Fruit fly (Drosophila melanogaster) whole organism, embryonic: ENCODE data around the gene RhoBTB.

Experiments
- Ada2b ChIP-seq: fragments of 200-800 bp; sonication (Bioruptor generic); IDR thresholded peaks from 2 replicates; pipeline ENCODE4 v1.3.6; 2022; ENCODE audit warnings: missing biosample characterization, missing genetic modification characterization
- Atf3 ChIP-seq: fragments of 200-800 bp; sonication (Bioruptor generic); optimal IDR thresholded peaks from 3 replicates; lab custom pipeline; 2016; ENCODE audit warnings: missing biosample characterization, missing genetic modification characterization
- Bgb ChIP-seq: fragments of 200-800 bp; sonication (Bioruptor generic); IDR thresholded peaks from 2 replicates; pipeline ENCODE4 v1.3.6; 2022; ENCODE audit warnings: missing biosample characterization, missing genetic modification characterization; ENCODE audit not compliant: partially characterized antibody
- CG10267 ChIP-seq: fragments of 200-800 bp; sonication (Bioruptor generic); optimal IDR thresholded peaks from 2 replicates; lab custom pipeline; 2018; ENCODE audit warnings: missing biosample characterization, mild to moderate bottlenecking, missing genetic modification characterization, moderate library complexity
- CG10366 ChIP-seq: fragments of 200-800 bp; sonication (Bioruptor generic); IDR thresholded peaks from 2 replicates; pipeline ENCODE4 v1.3.6; 2022; ENCODE audit warnings: missing biosample characterization, missing genetic modification characterization
- CG10462 ChIP-seq: fragments of 200-800 bp; sonication (Bioruptor generic); optimal IDR thresholded peaks from 2 replicates; lab custom pipeline; 2016; ENCODE audit warnings: missing biosample characterization, missing genetic modification characterization
- CG10654 ChIP-seq: fragments of 200-800 bp; sonication (Bioruptor generic); optimal IDR thresholded peaks from 2 replicates; lab custom pipeline; 2016; ENCODE audit warnings: missing biosample characterization, missing genetic modification characterization
- CG13894 ChIP-seq: fragments of 200-800 bp; sonication (Bioruptor generic); optimal IDR thresholded peaks from 3 replicates; lab custom pipeline; 2018; ENCODE audit warnings: missing biosample characterization, mild to moderate bottlenecking, missing genetic modification characterization, moderate library complexity
- CG14050 ChIP-seq: fragments of 200-800 bp; sonication (Bioruptor generic); IDR thresholded peaks from 3 replicates; pipeline ENCODE4 v1.3.6; 2022; ENCODE audit warnings: missing biosample characterization, missing genetic modification characterization
- CG15601 ChIP-seq: fragments of 200-800 bp; sonication (Bioruptor generic); optimal IDR thresholded peaks from 3 replicates; lab custom pipeline; 2019; ENCODE audit warnings: missing biosample characterization, mild to moderate bottlenecking, missing genetic modification characterization, moderate library complexity
- CG18262 ChIP-seq: fragments of 200-800 bp; optimal IDR thresholded peaks from 3 replicates; lab custom pipeline; 2019; ENCODE audit warnings: missing biosample characterization, mild to moderate bottlenecking, missing genetic modification characterization, moderate library complexity
- CG1832 ChIP-seq: fragments of 200-800 bp; sonication (Bioruptor generic); optimal IDR thresholded peaks from 2 replicates; lab custom pipeline; 2017; ENCODE audit warnings: missing biosample characterization, mild to moderate bottlenecking, missing genetic modification characterization, inconsistent platforms
- CG2202 ChIP-seq: fragments of 200-800 bp; sonication (Bioruptor generic); optimal IDR thresholded peaks from 2 replicates; lab custom pipeline; 2018; ENCODE audit warnings: missing biosample characterization, mild to moderate bottlenecking, missing genetic modification characterization
- CG30431 ChIP-seq: fragments of 200-800 bp; sonication (Bioruptor generic); optimal IDR thresholded peaks from 2 replicates; lab custom pipeline; 2017; ENCODE audit warnings: missing biosample characterization, missing genetic modification characterization
- CG34422 ChIP-seq: fragments of 200-800 bp; sonication (Bioruptor generic); IDR thresholded peaks from 3 replicates; pipeline ENCODE4 v1.3.6; 2022; ENCODE audit warnings: missing biosample characterization, missing genetic modification characterization
- CG7786 ChIP-seq: fragments of 200-800 bp; sonication (Bioruptor generic); optimal IDR thresholded peaks from 2 replicates; lab custom pipeline; 2016; ENCODE audit warnings: missing biosample characterization, missing genetic modification characterization
- Chrac-16 ChIP-seq: fragments of 200-800 bp; sonication (Bioruptor generic); optimal IDR thresholded peaks from 3 replicates; lab custom pipeline; 2016; ENCODE audit warnings: missing biosample characterization, missing genetic modification characterization
- HLH3B ChIP-seq: fragments of 200-800 bp; sonication (Bioruptor generic); IDR thresholded peaks from 2 replicates; pipeline ENCODE4 v1.3.6; 2022; ENCODE audit warnings: missing biosample characterization, missing genetic modification characterization
- HLH54F ChIP-seq: fragments of 200-800 bp; sonication (Bioruptor generic); optimal IDR thresholded peaks from 3 replicates; lab custom pipeline; 2016; ENCODE audit warnings: missing biosample characterization, missing genetic modification characterization
- Hey ChIP-seq: fragments of 200-800 bp; sonication (Bioruptor generic); optimal IDR thresholded peaks from 3 replicates; lab custom pipeline; 2018; ENCODE audit warnings: missing biosample characterization, mild to moderate bottlenecking, missing genetic modification characterization
- Hr78 ChIP-seq, 2 experiments: fragments of 200-800 bp in 1 of 2; fragments of >200 bp in 1 of 2; sonication (Bioruptor generic) in 1 of 2; optimal IDR thresholded peaks; 2 replicates each; lab custom pipeline; 2017 to 2019; ENCODE audit warnings: missing biosample characterization in 2 of 2, missing genetic modification characterization in 2 of 2, mild to moderate bottlenecking in 1 of 2, moderate library complexity in 1 of 2
- NK7.1 ChIP-seq: fragments of 200-800 bp; sonication (Bioruptor generic); optimal IDR thresholded peaks from 3 replicates; lab custom pipeline; 2016; ENCODE audit warnings: missing biosample characterization, missing genetic modification characterization
- Nf-YA ChIP-seq: fragments of 200-800 bp; sonication (Bioruptor generic); IDR thresholded peaks from 2 replicates; pipeline ENCODE4 v1.3.6; 2022; ENCODE audit warnings: missing biosample characterization, missing genetic modification characterization
- Optix ChIP-seq: fragments of 200-800 bp; sonication (Bioruptor generic); IDR thresholded peaks from 3 replicates; pipeline ENCODE4 v1.3.6; 2022; ENCODE audit warnings: missing biosample characterization, missing genetic modification characterization
- Six4 ChIP-seq: fragments of 200-800 bp; sonication (Bioruptor generic); optimal IDR thresholded peaks from 2 replicates; lab custom pipeline; 2016; ENCODE audit warnings: missing biosample characterization, missing genetic modification characterization
- Stat92E ChIP-seq, 3 experiments: fragments of >200 bp in 2 of 3; fragments of 200-800 bp in 1 of 3; sonication (Bioruptor generic) in 1 of 3; optimal IDR thresholded peaks; 2 replicates each; lab custom pipeline; 2017 to 2019; ENCODE audit warnings: missing biosample characterization in 3 of 3, missing genetic modification characterization in 3 of 3, mild to moderate bottlenecking in 1 of 3, moderate library complexity in 1 of 3
- Xrp1 ChIP-seq: fragments of 200-800 bp; sonication (Bioruptor generic); IDR thresholded peaks from 2 replicates; pipeline ENCODE4 v1.3.6; 2022; ENCODE audit warnings: missing biosample characterization, missing genetic modification characterization
- ab ChIP-seq: fragments of 200-800 bp; sonication (Bioruptor generic); optimal IDR thresholded peaks from 2 replicates; lab custom pipeline; 2016; ENCODE audit warnings: missing biosample characterization, missing genetic modification characterization
- chinmo ChIP-seq: fragments of 200-800 bp; sonication (Bioruptor generic); IDR thresholded peaks from 4 replicates; pipeline ENCODE4 v1.3.6; 2022; ENCODE audit warnings: missing biosample characterization, missing genetic modification characterization; ENCODE audit not compliant: partially characterized antibody
- croc ChIP-seq: fragments of 200-800 bp; sonication (Bioruptor generic); conservative IDR thresholded peaks from 3 replicates; pipeline ENCODE4 v1.3.6; 2022; ENCODE audit warnings: missing biosample characterization, missing genetic modification characterization
- disco-r ChIP-seq: fragments of 200-800 bp; sonication (Bioruptor generic); optimal IDR thresholded peaks from 2 replicates; lab custom pipeline; 2016; ENCODE audit warnings: missing biosample characterization, missing genetic modification characterization
- dysf ChIP-seq: fragments of 200-800 bp; sonication (Bioruptor generic); IDR thresholded peaks from 3 replicates; pipeline ENCODE4 v1.3.6; 2022; ENCODE audit warnings: missing biosample characterization, missing genetic modification characterization
- ems ChIP-seq: fragments of 200-800 bp; sonication (Bioruptor generic); optimal IDR thresholded peaks from 3 replicates; lab custom pipeline; 2016; ENCODE audit warnings: missing biosample characterization, missing genetic modification characterization
- ftz-f1 ChIP-seq: fragments of 200-800 bp; sonication (Bioruptor generic); optimal IDR thresholded peaks from 2 replicates; lab custom pipeline; 2016; ENCODE audit warnings: missing biosample characterization, missing genetic modification characterization
- fu2 ChIP-seq: fragments of 200-800 bp; sonication (Bioruptor generic); optimal IDR thresholded peaks from 2 replicates; lab custom pipeline; 2016; ENCODE audit warnings: missing biosample characterization, missing genetic modification characterization
- ind ChIP-seq: fragments of 200-800 bp; sonication (Bioruptor generic); optimal IDR thresholded peaks from 3 replicates; lab custom pipeline; 2016; ENCODE audit warnings: missing biosample characterization, missing genetic modification characterization
- ken ChIP-seq: fragments of 200-800 bp; sonication (Bioruptor generic); IDR thresholded peaks from 3 replicates; pipeline ENCODE4 v1.3.6; 2022; ENCODE audit warnings: missing biosample characterization, missing genetic modification characterization
- nmo ChIP-seq: fragments of 200-800 bp; sonication (Bioruptor generic); optimal IDR thresholded peaks from 2 replicates; lab custom pipeline; 2018; ENCODE audit warnings: missing biosample characterization, mild to moderate bottlenecking, missing genetic modification characterization, moderate library complexity
- pb ChIP-seq: fragments of 200-800 bp; sonication (Bioruptor generic); optimal IDR thresholded peaks from 3 replicates; lab custom pipeline; 2016; ENCODE audit warnings: missing biosample characterization, missing genetic modification characterization
- pnt ChIP-seq: fragments of 200-800 bp; sonication (Bioruptor generic); optimal IDR thresholded peaks from 3 replicates; lab custom pipeline; 2016; ENCODE audit warnings: missing biosample characterization, missing genetic modification characterization
- schlank ChIP-seq: fragments of 200-800 bp; sonication (Bioruptor generic); optimal IDR thresholded peaks from 2 replicates; lab custom pipeline; 2018; ENCODE audit warnings: missing biosample characterization, mild to moderate bottlenecking, missing genetic modification characterization
- slp2 ChIP-seq: fragments of 200-800 bp; sonication (Bioruptor generic); optimal IDR thresholded peaks from 2 replicates; lab custom pipeline; 2016; ENCODE audit warnings: missing biosample characterization, missing genetic modification characterization
- sug ChIP-seq: fragments of 200-800 bp; optimal IDR thresholded peaks from 2 replicates; lab custom pipeline; 2019; ENCODE audit warnings: missing biosample characterization, mild to moderate bottlenecking, missing genetic modification characterization, moderate library complexity
- toy ChIP-seq: fragments of 200-800 bp; sonication (Bioruptor generic); IDR thresholded peaks from 2 replicates; pipeline ENCODE4 v1.3.6; 2022; ENCODE audit warnings: missing biosample characterization, missing genetic modification characterization
- trem ChIP-seq: fragments of 200-800 bp; optimal IDR thresholded peaks from 3 replicates; lab custom pipeline; 2019; ENCODE audit warnings: missing biosample characterization, mild to moderate bottlenecking, missing genetic modification characterization, moderate library complexity
- zen2 ChIP-seq: fragments of 200-800 bp; sonication (Bioruptor generic); IDR thresholded peaks from 3 replicates; pipeline ENCODE4 v1.3.6; 2022; ENCODE audit warnings: missing biosample characterization, missing genetic modification characterization; ENCODE audit not compliant: partially characterized antibody
- zf30C ChIP-seq: fragments of 200-800 bp; sonication (Bioruptor generic); optimal IDR thresholded peaks from 3 replicates; lab custom pipeline; 2018; ENCODE audit warnings: missing biosample characterization, mild to moderate bottlenecking, missing genetic modification characterization

RhoBTB gene

dm6 chr3L:20342334-20342733, 33.7 kb upstream of the RhoBTB start, which contains the start of gene Spn77Bc:
Gene Spn77Bc (plus strand): TSS chr3L:20342634.
- TF ChIP-seq Nf-YA = no peak
- TF ChIP-seq schlank (tag; lab: Kevin White, UChicago) = no peak
- no peak for TF ChIP-seq Atf3 (GFP tag; lab: Kevin White, UChicago)
- no peak for TF ChIP-seq ftz-f1 (GFP tag; lab: Kevin White, UChicago)
- no peak for TF ChIP-seq toy (GFP tag; lab: Robert Waterston, UW)
- no peak for TF ChIP-seq Stat92E (GFP tag; optimal IDR thresholded peaks at IDR 0.05; lab: Kevin White, UChicago)
- TF ChIP-seq CG10366 (GFP tag; lab: Robert Waterston, UW) = no peak
- no peak for TF ChIP-seq CG7786 (GFP tag; lab: Kevin White, UChicago)
- TF ChIP-seq, all 482 proteins: peak for 0

- TF ChIP-seq CG18262 (peak; percentile 78), nmo (GFP tag; lab: Kevin White, UChicago) (peak; percentile 85), CG10267 (tag; lab: Kevin White, UChicago) (peak; percentile 80), disco-r (GFP tag; lab: Kevin White, UChicago) (no peak), Ada2b (GFP tag; lab: Robert Waterston, UW) (peak; percentile 57; the same call in 1 of the 2 replicates), Chrac-16 (GFP tag; lab: Kevin White, UChicago) (peak; percentile 82), zf30C (GFP tag; lab: Kevin White, UChicago) (no peak), ab (no peak), chinmo (GFP tag; lab: Robert Waterston, UW) (no peak), Hr78 (GFP tag; optimal IDR thresholded peaks at IDR 0.05; lab: Kevin White, UChicago) (no peak), slp2 (peak; percentile 27), CG15601 (tag; lab: Kevin White, UChicago) (peak; percentile 59), CG10462 (GFP tag; lab: Kevin White, UChicago) (no peak), pnt (peak; percentile 57), Optix (peak; percentile 66; the same call in 2 of the 3 replicates), CG30431 (GFP tag; lab: Kevin White, UChicago) (no peak), CG1832 (GFP tag; lab: Kevin White, UChicago) (no peak), ems (GFP tag; lab: Kevin White, UChicago) (peak; percentile 58), HLH3B (peak; percentile 65; the same call in 1 of the 2 replicates), croc (GFP tag; lab: Robert Waterston, UW) (peak; percentile 27; the same call in 1 of the 3 replicates), HLH54F (GFP tag; lab: Kevin White, UChicago) (peak; percentile 75), Xrp1 (peak; percentile 80), CG14050 (GFP tag; lab: Robert Waterston, UW) (peak; percentile 54; the same call in 2 of the 3 replicates), ind (GFP tag; lab: Kevin White, UChicago) (peak; percentile 82), sug (tag; lab: Kevin White, UChicago) (peak; percentile 81), pb (no peak), Bgb (peak; percentile 90), ken (GFP tag; lab: Robert Waterston, UW) (no peak; the same call in 2 of the 3 replicates), CG2202 (no peak), CG34422 (GFP tag; lab: Robert Waterston, UW) (peak; percentile 87), dysf (GFP tag; lab: Robert Waterston, UW) (peak; percentile 81; the same call in 2 of the 3 replicates), trem (peak; percentile 80), CG13894 (tag; lab: Kevin White, UChicago) (peak; percentile 72), CG10654 (GFP tag; lab: Kevin White, UChicago) (peak; percentile 73), NK7.1 (GFP tag; lab: Kevin White, UChicago) (no peak), zen2 (GFP tag; lab: Robert Waterston, UW) (peak; percentile 80), Hey (tag; lab: Kevin White, UChicago) (no peak), fu2 (no peak), Six4 (GFP tag; lab: Kevin White, UChicago) (peak; percentile 66)
Measured at dm6 chr3L:20347762-20348580, 28.1 kb upstream of the RhoBTB start, which contains the start of the genes Rbbp5 and eRF1. Gene Rbbp5 (minus strand): TSS chr3L:20347942. Gene eRF1 (plus strand): TSS chr3L:20348355.
